Fruit fly (Drosophila melanogaster): ENCODE data around the gene kuz.

The kuz gene

dm6 chr2L:13528742-13529141 lies 21.2 kb upstream of the kuz start, which contains the start of gene CG33641:
Gene CG33641 (plus strand): TSS chr2L:13529042.
- TF ChIP-seq CG1832 (GFP tag; optimal IDR thresholded peaks at IDR 0.05) (no peak), NK7.1 (GFP tag; optimal IDR thresholded peaks at IDR 0.05) (no peak), CG10543 (GFP tag; optimal IDR thresholded peaks at IDR 0.05) (no peak), Mrtf (GFP tag; IDR thresholded peaks at IDR 0.05) (no peak), CG7987 (GFP tag; optimal IDR thresholded peaks at IDR 0.05) (no peak)

dm6 chr2L:13529675-13530074 lies 20.3 kb upstream of the kuz start, which contains the start of gene CG33642:
Gene CG33642 (plus strand): TSS chr2L:13529975.
- TF ChIP-seq sens-2 (GFP tag; IDR thresholded peaks at IDR 0.05): no peak

- TF ChIP-seq dimm (GFP tag; IDR thresholded peaks at IDR 0.05) (no peak), btn (GFP tag; optimal IDR thresholded peaks at IDR 0.05) (no peak), tio (GFP tag; optimal IDR thresholded peaks at IDR 0.05) (no peak), stwl (tag; optimal IDR thresholded peaks at IDR 0.05) (no peak), CG15011 (GFP tag; optimal IDR thresholded peaks at IDR 0.05) (no peak), Ptx1 (GFP tag; IDR thresholded peaks at IDR 0.05) (no peak), CG6683 (GFP tag; optimal IDR thresholded peaks at IDR 0.05) (no peak), CG15601 (tag; optimal IDR thresholded peaks at IDR 0.05) (no peak), zf30C (GFP tag; optimal IDR thresholded peaks at IDR 0.05) (no peak), zen (tag; optimal IDR thresholded peaks at IDR 0.05) (no peak), cas (GFP tag; IDR thresholded peaks at IDR 0.05) (no peak), CG6175 (GFP tag; IDR thresholded peaks at IDR 0.05) (no peak), Hmx (GFP tag; optimal IDR thresholded peaks at IDR 0.05) (no peak), CG18476 (GFP tag; optimal IDR thresholded peaks at IDR 0.05) (no peak), CG15479 (GFP tag; optimal IDR thresholded peaks at IDR 0.05) (no peak), CG3838 (GFP tag; optimal IDR thresholded peaks at IDR 0.05) (no peak), lov (optimal IDR thresholded peaks at IDR 0.05) (no peak), lov (GFP tag; IDR thresholded peaks at IDR 0.05) (no peak), bcd (GFP tag; optimal IDR thresholded peaks at IDR 0.05) (no peak), al (GFP tag; IDR thresholded peaks at IDR 0.05) (no peak)
These were observed 19.2 kb upstream of the kuz start, which contains the start of gene CG33643 for dm6 chr2L:13530774-13531173. Gene CG33643 (plus strand): TSS chr2L:13531074.

- TF ChIP-seq CG7839 (tag; optimal IDR thresholded peaks at IDR 0.05): no peak
- TF ChIP-seq abd-A (tag; optimal IDR thresholded peaks at IDR 0.05): no peak
- no peak for TF ChIP-seq CG15011 (GFP tag; optimal IDR thresholded peaks at IDR 0.05)
- TF ChIP-seq HLH4C (GFP tag; IDR thresholded peaks at IDR 0.05; ENCODE audit: partially characterized antibody): no peak
- no peak for TF ChIP-seq CG11504 (tag; optimal IDR thresholded peaks at IDR 0.05)
These were observed 18.2 kb upstream of the kuz start, which contains the start of gene CG33644 for dm6 chr2L:13531785-13532184. Gene CG33644 (plus strand): TSS chr2L:13532085.

dm6 chr2L:13532524-13532923 lies 17.4 kb upstream of the kuz start, which contains the start of gene CG33645:
Gene CG33645 (plus strand): TSS chr2L:13532824.
- no peak for TF ChIP-seq CG17186 (GFP tag; optimal IDR thresholded peaks at IDR 0.05)
- TF ChIP-seq sens-2 (GFP tag; IDR thresholded peaks at IDR 0.05): no peak

DNA sequence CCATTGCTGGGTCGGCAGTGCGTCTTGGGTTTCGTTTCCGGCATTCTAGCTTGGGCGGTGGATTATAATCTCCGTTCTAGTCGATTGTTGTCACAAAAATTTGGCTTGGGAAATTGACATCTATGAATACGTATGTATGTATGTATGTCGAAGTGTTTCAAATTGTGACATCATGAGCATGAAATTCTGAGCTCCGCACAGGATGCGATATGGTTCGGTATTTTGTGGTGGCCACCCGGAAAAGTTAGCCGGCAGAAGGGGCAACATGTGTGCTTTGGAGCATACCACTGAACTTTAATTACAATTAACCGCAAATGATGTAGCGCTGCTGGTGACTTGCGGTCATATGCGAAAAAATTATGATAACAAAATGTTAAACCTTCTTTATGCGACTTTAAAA lies 14.3 kb upstream of the kuz start, which contains the start of gene CG15638:
Gene CG15638 (minus strand): TSS at position 101 of the 400 bp plus-strand sequence.
- no peak for TF ChIP-seq Taf1 (GFP tag; IDR thresholded peaks at IDR 0.05)
